Fruit fly (Drosophila melanogaster) whole organism, embryonic: ENCODE data around the gene Lgr1.

Experiments
- Aef1 ChIP-seq: fragments of 200-800 bp; sonication (Bioruptor generic); IDR thresholded peaks from 3 replicates; pipeline ENCODE4 v1.3.6; 2022; ENCODE audit warnings: missing biosample characterization, missing genetic modification characterization
- CG10267 ChIP-seq: fragments of 200-800 bp; sonication (Bioruptor generic); optimal IDR thresholded peaks from 2 replicates; lab custom pipeline; 2018; ENCODE audit warnings: missing biosample characterization, mild to moderate bottlenecking, missing genetic modification characterization, moderate library complexity
- CG11398 ChIP-seq: fragments of 200-800 bp; sonication (Bioruptor generic); optimal IDR thresholded peaks from 2 replicates; lab custom pipeline; 2016; ENCODE audit warnings: missing biosample characterization, missing genetic modification characterization
- CG12155 ChIP-seq: fragments of 200-800 bp; sonication (Bioruptor generic); optimal IDR thresholded peaks from 3 replicates; lab custom pipeline; 2016; ENCODE audit warnings: missing biosample characterization, missing genetic modification characterization
- CG12391 ChIP-seq: fragments of 200-800 bp; sonication (Bioruptor generic); optimal IDR thresholded peaks from 3 replicates; lab custom pipeline; 2018; ENCODE audit warnings: missing biosample characterization, mild to moderate bottlenecking, missing genetic modification characterization, moderate library complexity
- CG13775 ChIP-seq: fragments of 200-800 bp; sonication (Bioruptor generic); optimal IDR thresholded peaks from 3 replicates; lab custom pipeline; 2017; ENCODE audit warnings: missing biosample characterization, mild to moderate bottlenecking, missing genetic modification characterization
- CG14014 ChIP-seq: fragments of 200-800 bp; sonication (Bioruptor generic); IDR thresholded peaks from 2 replicates; pipeline ENCODE4 v1.3.6; 2022; ENCODE audit warnings: missing biosample characterization, missing genetic modification characterization
- CG1647 ChIP-seq: fragments of 200-800 bp; sonication (Bioruptor generic); optimal IDR thresholded peaks from 3 replicates; lab custom pipeline; 2016; ENCODE audit warnings: missing biosample characterization, missing genetic modification characterization
- CG16779 ChIP-seq: fragments of 200-800 bp; sonication (Bioruptor generic); IDR thresholded peaks from 2 replicates; pipeline ENCODE4 v1.3.6; 2022; ENCODE audit warnings: missing biosample characterization, missing genetic modification characterization
- CG16863 ChIP-seq: fragments of 200-800 bp; sonication (Bioruptor generic); optimal IDR thresholded peaks from 3 replicates; lab custom pipeline; 2016; ENCODE audit warnings: missing biosample characterization, missing genetic modification characterization
- CG17612 ChIP-seq: fragments of 200-800 bp; sonication (Bioruptor generic); IDR thresholded peaks from 2 replicates; pipeline ENCODE4 v1.3.6; 2022; ENCODE audit warnings: missing biosample characterization, missing genetic modification characterization
- CG17829 ChIP-seq: fragments of 200-800 bp; optimal IDR thresholded peaks from 2 replicates; lab custom pipeline; 2019; ENCODE audit warnings: missing biosample characterization, mild to moderate bottlenecking, missing genetic modification characterization, moderate library complexity
- CG18262 ChIP-seq: fragments of 200-800 bp; optimal IDR thresholded peaks from 3 replicates; lab custom pipeline; 2019; ENCODE audit warnings: missing biosample characterization, mild to moderate bottlenecking, missing genetic modification characterization, moderate library complexity
- CG18599 ChIP-seq: fragments of 200-800 bp; sonication (Bioruptor generic); optimal IDR thresholded peaks from 3 replicates; lab custom pipeline; 2017; ENCODE audit warnings: missing biosample characterization, missing genetic modification characterization, mild to moderate bottlenecking, moderate library complexity, missing genetic modification reagents
- CG18619 ChIP-seq: fragments of 200-800 bp; sonication (Bioruptor generic); optimal IDR thresholded peaks from 3 replicates; lab custom pipeline; 2017; ENCODE audit warnings: missing biosample characterization, mild to moderate bottlenecking, missing genetic modification characterization
- CG2120 ChIP-seq: fragments of 200-800 bp; sonication (Bioruptor generic); optimal IDR thresholded peaks from 3 replicates; lab custom pipeline; 2016; ENCODE audit warnings: missing biosample characterization, missing genetic modification characterization
- CG3281 ChIP-seq: fragments of 200-800 bp; sonication (Bioruptor generic); optimal IDR thresholded peaks from 3 replicates; lab custom pipeline; 2017; ENCODE audit warnings: missing biosample characterization, mild to moderate bottlenecking, missing genetic modification characterization
- CG4282 ChIP-seq: fragments of 200-800 bp; sonication (Bioruptor generic); optimal IDR thresholded peaks from 2 replicates; lab custom pipeline; 2016; ENCODE audit warnings: missing biosample characterization, missing genetic modification characterization
- CG7839 ChIP-seq: fragments of 200-800 bp; sonication (Bioruptor generic); optimal IDR thresholded peaks from 3 replicates; lab custom pipeline; 2018; ENCODE audit warnings: missing biosample characterization, mild to moderate bottlenecking, missing genetic modification characterization, moderate library complexity
- CG9727 ChIP-seq: fragments of 200-800 bp; sonication (Bioruptor generic); optimal IDR thresholded peaks from 3 replicates; lab custom pipeline; 2017; ENCODE audit warnings: missing biosample characterization, mild to moderate bottlenecking, missing genetic modification characterization
- Med ChIP-seq: fragments of 200-800 bp; sonication (Bioruptor generic); peaks from one replicate; lab custom pipeline; 2016; ENCODE audit warnings: missing biosample characterization, missing genetic modification characterization, mild to moderate bottlenecking, inconsistent platforms, moderate library complexity
- Meics ChIP-seq: fragments of 200-800 bp; sonication (Bioruptor generic); optimal IDR thresholded peaks from 2 replicates; lab custom pipeline; 2017; ENCODE audit warnings: missing biosample characterization, mild to moderate bottlenecking, missing genetic modification characterization
- NC2α ChIP-seq: fragments of 200-800 bp; sonication (Bioruptor generic); optimal IDR thresholded peaks from 2 replicates; lab custom pipeline; 2016; ENCODE audit warnings: missing biosample characterization, missing genetic modification characterization
- Optix ChIP-seq: fragments of 200-800 bp; sonication (Bioruptor generic); IDR thresholded peaks from 3 replicates; pipeline ENCODE4 v1.3.6; 2022; ENCODE audit warnings: missing biosample characterization, missing genetic modification characterization
- Xbp1 ChIP-seq: fragments of 200-800 bp; sonication (Bioruptor generic); optimal IDR thresholded peaks from 3 replicates; lab custom pipeline; 2016; ENCODE audit warnings: missing biosample characterization, mild to moderate bottlenecking, missing genetic modification characterization
- ac ChIP-seq: fragments of 200-800 bp; sonication (Bioruptor generic); optimal IDR thresholded peaks from 3 replicates; lab custom pipeline; 2017; ENCODE audit warnings: missing biosample characterization, mild to moderate bottlenecking, missing genetic modification characterization
- amos ChIP-seq: fragments of 200-800 bp; sonication (Bioruptor generic); IDR thresholded peaks from 2 replicates; pipeline ENCODE4 v1.3.6; 2022; ENCODE audit warnings: missing biosample characterization, missing genetic modification characterization; ENCODE audit not compliant: partially characterized antibody
- chif ChIP-seq, 2 experiments: fragments of 200-800 bp; sonication (Bioruptor generic); optimal IDR thresholded peaks; 3 replicates each; lab custom pipeline; 2016; ENCODE audit warnings: missing biosample characterization in 2 of 2, missing genetic modification characterization in 2 of 2
- corto ChIP-seq: fragments of 200-800 bp; sonication (Bioruptor generic); optimal IDR thresholded peaks from 2 replicates; lab custom pipeline; 2016; ENCODE audit warnings: missing biosample characterization, mild to moderate bottlenecking, missing genetic modification characterization, moderate library complexity
- dmrt11E ChIP-seq: fragments of 200-800 bp; sonication (Bioruptor generic); optimal IDR thresholded peaks from 3 replicates; lab custom pipeline; 2018; ENCODE audit warnings: missing biosample characterization, mild to moderate bottlenecking, missing genetic modification characterization, moderate library complexity
- gem ChIP-seq: fragments of 200-800 bp; sonication (Bioruptor generic); optimal IDR thresholded peaks from 2 replicates; lab custom pipeline; 2019; ENCODE audit warnings: missing biosample characterization, mild to moderate bottlenecking, missing genetic modification characterization, moderate library complexity
- grau ChIP-seq: fragments of 200-800 bp; optimal IDR thresholded peaks from 3 replicates; lab custom pipeline; 2019; ENCODE audit warnings: missing biosample characterization, mild to moderate bottlenecking, missing genetic modification characterization, moderate library complexity
- hbn ChIP-seq: fragments of 200-800 bp; sonication (Bioruptor generic); IDR thresholded peaks from 2 replicates; pipeline ENCODE4 v1.3.6; 2022; ENCODE audit warnings: missing biosample characterization, missing genetic modification characterization; ENCODE audit not compliant: partially characterized antibody
- lbe ChIP-seq: fragments of 200-800 bp; sonication (Bioruptor generic); optimal IDR thresholded peaks from 2 replicates; lab custom pipeline; 2016; ENCODE audit warnings: missing biosample characterization, mild to moderate bottlenecking, missing genetic modification characterization
- lilli ChIP-seq: fragments of 200-800 bp; sonication (Bioruptor generic); optimal IDR thresholded peaks from 3 replicates; lab custom pipeline; 2016; ENCODE audit warnings: missing biosample characterization, missing genetic modification characterization
- lola ChIP-seq, 3 experiments: fragments of >200 bp in 2 of 3; fragments of 200-800 bp in 1 of 3; sonication (Bioruptor generic) in 1 of 3; optimal IDR thresholded peaks; 2 replicates each; lab custom pipeline; 2017 to 2019; ENCODE audit warnings: missing biosample characterization in 3 of 3, missing genetic modification characterization in 3 of 3, mild to moderate bottlenecking in 1 of 3, moderate library complexity in 1 of 3
- nmo ChIP-seq: fragments of 200-800 bp; sonication (Bioruptor generic); optimal IDR thresholded peaks from 2 replicates; lab custom pipeline; 2018; ENCODE audit warnings: missing biosample characterization, mild to moderate bottlenecking, missing genetic modification characterization, moderate library complexity
- nom ChIP-seq: fragments of 200-800 bp; sonication (Bioruptor generic); optimal IDR thresholded peaks from 2 replicates; lab custom pipeline; 2017; ENCODE audit warnings: missing biosample characterization, missing genetic modification characterization, mild to moderate bottlenecking, moderate library complexity, missing genetic modification reagents
- p53 ChIP-seq: fragments of 200-800 bp; sonication (Bioruptor generic); optimal IDR thresholded peaks from 2 replicates; lab custom pipeline; 2016; ENCODE audit warnings: missing biosample characterization, missing genetic modification characterization
- phol ChIP-seq: fragments of 200-800 bp; sonication (Bioruptor generic); optimal IDR thresholded peaks from 3 replicates; lab custom pipeline; 2018; ENCODE audit warnings: missing biosample characterization, mild to moderate bottlenecking, missing genetic modification characterization, moderate library complexity
- row ChIP-seq: fragments of 200-800 bp; sonication (Bioruptor generic); IDR thresholded peaks from 3 replicates; pipeline ENCODE4 v1.3.6; 2022; ENCODE audit warnings: missing biosample characterization, missing genetic modification characterization
- sd ChIP-seq: fragments of 200-800 bp; sonication (Bioruptor generic); optimal IDR thresholded peaks from 3 replicates; lab custom pipeline; 2018; ENCODE audit warnings: missing biosample characterization, mild to moderate bottlenecking, missing genetic modification characterization, moderate library complexity
- sens ChIP-seq: fragments of 200-800 bp; sonication (Bioruptor generic); peaks from one replicate; lab custom pipeline; 2016; ENCODE audit warnings: missing biosample characterization, missing genetic modification characterization
- seq ChIP-seq: fragments of 200-800 bp; sonication (Bioruptor generic); IDR thresholded peaks from 2 replicates; pipeline ENCODE4 v1.3.6; 2022; ENCODE audit warnings: missing biosample characterization, missing genetic modification characterization
- sob ChIP-seq: fragments of 200-800 bp; sonication (Bioruptor generic); IDR thresholded peaks from 2 replicates; pipeline ENCODE4 v1.3.6; 2022; ENCODE audit warnings: missing biosample characterization, missing genetic modification characterization
- tll ChIP-seq, 2 experiments: fragments of 200-800 bp in 1 of 2; fragments of >200 bp in 1 of 2; sonication (Bioruptor generic) in 1 of 2; optimal IDR thresholded peaks; 2 replicates each; lab custom pipeline; 2017 to 2019; ENCODE audit warnings: missing biosample characterization in 2 of 2, missing genetic modification characterization in 2 of 2, mild to moderate bottlenecking in 1 of 2, moderate library complexity in 1 of 2

The Lgr1 gene

dm6 chr3R:17679368-17679997 lies 46.1 kb upstream of the Lgr1 start (continued):
- TF ChIP-seq lola (GFP tag; optimal IDR thresholded peaks at IDR 0.05; lab: Kevin White, UChicago) (peak in 1 of 3 experiments; percentile 2), row (GFP tag; lab: Robert Waterston, UW) (0 out of 3 replicates have a peak, but pooled peaks have one; percentile 20), seq (GFP tag; lab: Robert Waterston, UW) (0 out of 2 replicates have a peak, but pooled peaks have one; percentile 7), CG12391 (tag; lab: Kevin White, UChicago) (peak; percentile 41), p53 (GFP tag; lab: Kevin White, UChicago) (no peak), dmrt11E (tag; lab: Kevin White, UChicago) (peak; percentile 3), amos (GFP tag; lab: Robert Waterston, UW) (no peak), sob (GFP tag; lab: Robert Waterston, UW) (0 out of 2 replicates have a peak, but pooled peaks have one; percentile 13), Aef1 (GFP tag; lab: Robert Waterston, UW) (no peak), nom (peak; percentile 54), CG14014 (GFP tag; lab: Robert Waterston, UW) (no peak), CG18619 (GFP tag; lab: Kevin White, UChicago) (no peak), CG2120 (peak; percentile 37), CG17829 (peak; percentile 5), NC2α (GFP tag; lab: Kevin White, UChicago) (no peak), CG4282 (GFP tag; lab: Kevin White, UChicago) (no peak), Med (GFP tag; lab: Kevin White, UChicago) (peak; percentile 72), Optix (GFP tag; lab: Robert Waterston, UW) (no peak), phol (peak; percentile 11), CG1647 (GFP tag; lab: Kevin White, UChicago) (no peak), gem (tag; lab: Kevin White, UChicago) (peak; percentile 56), ac (GFP tag; lab: Kevin White, UChicago) (no peak), corto (GFP tag; lab: Kevin White, UChicago) (peak; percentile 84), grau (peak; percentile 36), nmo (peak; percentile 23), CG9727 (peak; percentile 35), CG16863 (GFP tag; lab: Kevin White, UChicago) (no peak), lilli (peak; percentile 20), Xbp1 (peak; percentile 24), CG11398 (no peak), CG7839 (peak; percentile 8), CG16779 (GFP tag; lab: Robert Waterston, UW) (no peak), CG3281 (GFP tag; lab: Kevin White, UChicago) (peak; percentile 37), CG17612 (GFP tag; lab: Robert Waterston, UW) (no peak), hbn (GFP tag; lab: Robert Waterston, UW) (no peak), chif (GFP tag; optimal IDR thresholded peaks at IDR 0.05; lab: Kevin White, UChicago) (no peak), tll (GFP tag; optimal IDR thresholded peaks at IDR 0.05; lab: Kevin White, UChicago) (no peak), CG12155 (peak; percentile 10), CG18262 (tag; lab: Kevin White, UChicago) (peak; percentile 30), sens (GFP tag; lab: Kevin White, UChicago) (peak; percentile 71), CG13775 (GFP tag; lab: Kevin White, UChicago) (peak; percentile 36), lbe (GFP tag; lab: Kevin White, UChicago) (peak; percentile 87), CG10267 (no peak), CG18599 (GFP tag; lab: Kevin White, UChicago) (peak; percentile 50), sd (no peak), Meics (GFP tag; lab: Kevin White, UChicago) (peak; percentile 4)
